Fruit fly (Drosophila melanogaster): ENCODE results near the gene CG42750.
A peak's percentile ranks its signal among the peaks of the same experiment; 100 is the strongest.

CG42750 gene

dm6 chr2L:18148552-18149219, 126.9 kb downstream of the CG42750 start (continued):
- no peak for TF ChIP-seq danr (GFP tag; IDR thresholded peaks at IDR 0.05)
- TF ChIP-seq CG11398 (GFP tag; optimal IDR thresholded peaks at IDR 0.05), result peak; percentile 72
- peak; percentile 68 for TF ChIP-seq CG1529 (GFP tag; optimal IDR thresholded peaks at IDR 0.05)
- no peak for TF ChIP-seq pan (optimal IDR thresholded peaks at IDR 0.05)
- peak in 1 of 2 experiments; percentile 57 for TF ChIP-seq pan (GFP tag; optimal IDR thresholded peaks at IDR 0.05 in 1 of 2, IDR thresholded peaks at IDR 0.05 in 1 of 2)
- TF ChIP-seq CG1602 (GFP tag; optimal IDR thresholded peaks at IDR 0.05), result peak; percentile 13
- TF ChIP-seq crc (GFP tag; optimal IDR thresholded peaks at IDR 0.05), result no peak
- TF ChIP-seq tin (GFP tag; optimal IDR thresholded peaks at IDR 0.05), result no peak
- TF ChIP-seq hb (GFP tag; IDR thresholded peaks at IDR 0.05; ENCODE audit: partially characterized antibody), result no peak
- TF ChIP-seq dati (GFP tag; IDR thresholded peaks at IDR 0.05), result no peak
- TF ChIP-seq nerfin-2 (GFP tag; IDR thresholded peaks at IDR 0.05; ENCODE audit: partially characterized antibody), result no peak
- no peak for TF ChIP-seq Atf-2 (GFP tag; optimal IDR thresholded peaks at IDR 0.05)
- peak; percentile 57 for TF ChIP-seq Lhr (GFP tag; optimal IDR thresholded peaks at IDR 0.05)
- TF ChIP-seq bigmax (GFP tag; optimal IDR thresholded peaks at IDR 0.05), result peak; percentile 46
- peak; percentile 6 for TF ChIP-seq trem (tag; optimal IDR thresholded peaks at IDR 0.05)
- TF ChIP-seq Abd-B (GFP tag; optimal IDR thresholded peaks at IDR 0.05), result no peak
- TF ChIP-seq CG14050 (GFP tag; IDR thresholded peaks at IDR 0.05), result no peak; the same call in 2 of the 3 replicates
- TF ChIP-seq CG30020 (tag; optimal IDR thresholded peaks at IDR 0.05), result no peak
- TF ChIP-seq CG1832 (GFP tag; optimal IDR thresholded peaks at IDR 0.05), result no peak
- peak; percentile 55 for TF ChIP-seq gcm2 (GFP tag; optimal IDR thresholded peaks at IDR 0.05)
- no peak for TF ChIP-seq ro (GFP tag; IDR thresholded peaks at IDR 0.05)
- TF ChIP-seq Dll (GFP tag; IDR thresholded peaks at IDR 0.05; ENCODE audit: partially characterized antibody), result no peak
- TF ChIP-seq sc (optimal IDR thresholded peaks at IDR 0.05), result no peak
- peak; percentile 69 for TF ChIP-seq sc (GFP tag; optimal IDR thresholded peaks at IDR 0.05)
- no peak for TF ChIP-seq CG3847 (GFP tag; IDR thresholded peaks at IDR 0.05)
- no peak for TF ChIP-seq Scr (GFP tag; IDR thresholded peaks at IDR 0.05; ENCODE audit: partially characterized antibody)
- peak; percentile 9; the same call in 1 of the 3 replicates for TF ChIP-seq Dbx (GFP tag; IDR thresholded peaks at IDR 0.05)
- TF ChIP-seq Ada2b (GFP tag; IDR thresholded peaks at IDR 0.05), result no peak
- no peak for TF ChIP-seq CG14860 (GFP tag; IDR thresholded peaks at IDR 0.05; ENCODE audit: partially characterized antibody)
- peak; percentile 63 for TF ChIP-seq dmrt11E (tag; optimal IDR thresholded peaks at IDR 0.05)
- peak; percentile 95 for TF ChIP-seq exex (tag; optimal IDR thresholded peaks at IDR 0.05)
- TF ChIP-seq ind (GFP tag; optimal IDR thresholded peaks at IDR 0.05), result peak; percentile 5
- peak; percentile 14 for TF ChIP-seq CG2116 (GFP tag; optimal IDR thresholded peaks at IDR 0.05)
- TF ChIP-seq ftz-f1 (GFP tag; optimal IDR thresholded peaks at IDR 0.05), result peak; percentile 67
- TF ChIP-seq GATAe (GFP tag; conservative IDR thresholded peaks at IDR 0.05), result peak; percentile 92
- TF ChIP-seq ssp (GFP tag; IDR thresholded peaks at IDR 0.05), result no peak
- no peak for TF ChIP-seq CG10565 (GFP tag; optimal IDR thresholded peaks at IDR 0.05)
- TF ChIP-seq Oaz (GFP tag; IDR thresholded peaks at IDR 0.05), result no peak
- no peak for TF ChIP-seq corto (GFP tag; optimal IDR thresholded peaks at IDR 0.05)
- peak; percentile 73 for TF ChIP-seq vvl (GFP tag; IDR thresholded peaks at IDR 0.05)
- peak; percentile 68 for TF ChIP-seq NC2β (GFP tag; optimal IDR thresholded peaks at IDR 0.05)
- peak; percentile 11 for TF ChIP-seq CG8924 (tag; optimal IDR thresholded peaks at IDR 0.05)
- peak; percentile 4 for TF ChIP-seq Atf3 (GFP tag; optimal IDR thresholded peaks at IDR 0.05)
- TF ChIP-seq HHEX (GFP tag; optimal IDR thresholded peaks at IDR 0.05), result peak; percentile 84
- TF ChIP-seq Max (GFP tag; optimal IDR thresholded peaks at IDR 0.05), result no peak
- TF ChIP-seq Dad (GFP tag; optimal IDR thresholded peaks at IDR 0.05), result no peak
- TF ChIP-seq CG8944 (GFP tag; optimal IDR thresholded peaks at IDR 0.05), result peak; percentile 4
- TF ChIP-seq CG13775 (GFP tag; optimal IDR thresholded peaks at IDR 0.05), result peak; percentile 33
- TF ChIP-seq oc (tag; optimal IDR thresholded peaks at IDR 0.05), result peak; percentile 8
- TF ChIP-seq unpg (GFP tag; optimal IDR thresholded peaks at IDR 0.05), result peak; percentile 41
- peak; percentile 54 for TF ChIP-seq CG10654 (GFP tag; optimal IDR thresholded peaks at IDR 0.05)

All from whole organism, embryonic.